Fruit fly (Drosophila melanogaster) whole organism, embryonic: Measurements from ENCODE around the gene CG34301.

ENCODE experiments used
- Aef1 ChIP-seq: fragments of 200-800 bp; sonication (Bioruptor generic); IDR thresholded peaks from 3 replicates; pipeline ENCODE4 v1.3.6; 2022; ENCODE audit warnings: missing biosample characterization, missing genetic modification characterization
- Asciz ChIP-seq: fragments of 200-800 bp; sonication (Bioruptor generic); optimal IDR thresholded peaks from 2 replicates; lab custom pipeline; 2017; ENCODE audit warnings: missing biosample characterization, mild to moderate bottlenecking, missing genetic modification characterization, missing genetic modification reagents
- CG10543 ChIP-seq: fragments of 200-800 bp; sonication (Bioruptor generic); optimal IDR thresholded peaks from 3 replicates; lab custom pipeline; 2017; ENCODE audit warnings: missing biosample characterization, mild to moderate bottlenecking, missing genetic modification characterization, moderate library complexity
- CG11696 ChIP-seq: fragments of 200-800 bp; sonication (Bioruptor generic); IDR thresholded peaks from 2 replicates; pipeline ENCODE4 v1.3.6; 2022; ENCODE audit warnings: missing biosample characterization, missing genetic modification characterization
- CG12942 ChIP-seq: fragments of 200-800 bp; sonication (Bioruptor generic); optimal IDR thresholded peaks from 3 replicates; lab custom pipeline; 2016; ENCODE audit warnings: missing biosample characterization, missing genetic modification characterization
- CG13424 ChIP-seq: fragments of 200-800 bp; sonication (Bioruptor generic); optimal IDR thresholded peaks from 2 replicates; lab custom pipeline; 2019; ENCODE audit warnings: missing biosample characterization, mild to moderate bottlenecking, missing genetic modification characterization, moderate library complexity
- CG14441 ChIP-seq: fragments of 200-800 bp; sonication (Bioruptor generic); IDR thresholded peaks from 2 replicates; pipeline ENCODE4 v1.3.6; 2022; ENCODE audit warnings: missing biosample characterization, missing genetic modification characterization
- CG14710 ChIP-seq: fragments of 200-800 bp; sonication (Bioruptor generic); optimal IDR thresholded peaks from 3 replicates; lab custom pipeline; 2019; ENCODE audit warnings: missing biosample characterization, mild to moderate bottlenecking, missing genetic modification characterization, moderate library complexity
- CG15269 ChIP-seq: fragments of 200-800 bp; sonication (Bioruptor generic); optimal IDR thresholded peaks from 2 replicates; lab custom pipeline; 2018; ENCODE audit warnings: missing biosample characterization, mild to moderate bottlenecking, missing genetic modification characterization, moderate library complexity
- CG15479 ChIP-seq: fragments of 200-800 bp; sonication (Bioruptor generic); optimal IDR thresholded peaks from 3 replicates; lab custom pipeline; 2019; ENCODE audit warnings: missing biosample characterization, mild to moderate bottlenecking, missing genetic modification characterization, moderate library complexity
- CG15696 ChIP-seq: fragments of 200-800 bp; sonication (Bioruptor generic); optimal IDR thresholded peaks from 2 replicates; lab custom pipeline; 2019; ENCODE audit warnings: missing biosample characterization, mild to moderate bottlenecking, missing genetic modification characterization, moderate library complexity
- CG17328 ChIP-seq: fragments of 200-800 bp; sonication (Bioruptor generic); IDR thresholded peaks from 2 replicates; pipeline ENCODE4 v1.3.6; 2022; ENCODE audit warnings: missing biosample characterization, missing genetic modification characterization
- CG17359 ChIP-seq: fragments of 200-800 bp; sonication (Bioruptor generic); optimal IDR thresholded peaks from 3 replicates; lab custom pipeline; 2018; ENCODE audit warnings: missing biosample characterization, mild to moderate bottlenecking, missing genetic modification characterization, moderate library complexity
- CG17385 ChIP-seq: fragments of 200-800 bp; sonication (Bioruptor generic); optimal IDR thresholded peaks from 3 replicates; lab custom pipeline; 2018; ENCODE audit warnings: missing biosample characterization, mild to moderate bottlenecking, missing genetic modification characterization
- CG2875 ChIP-seq: fragments of 200-800 bp; sonication (Bioruptor generic); optimal IDR thresholded peaks from 2 replicates; lab custom pipeline; 2017; ENCODE audit warnings: missing biosample characterization, mild to moderate bottlenecking, missing genetic modification characterization, missing genetic modification reagents
- CG32772 ChIP-seq: fragments of 200-800 bp; sonication (Bioruptor generic); IDR thresholded peaks from 2 replicates; pipeline ENCODE4 v1.3.6; 2022; ENCODE audit warnings: missing biosample characterization, missing genetic modification characterization
- CG6272 ChIP-seq: fragments of 200-800 bp; sonication (Bioruptor generic); IDR thresholded peaks from 2 replicates; pipeline ENCODE4 v1.3.6; 2022; ENCODE audit warnings: missing biosample characterization, missing genetic modification characterization
- CG8281 ChIP-seq: fragments of 200-800 bp; sonication (Bioruptor generic); optimal IDR thresholded peaks from 2 replicates; lab custom pipeline; 2018; ENCODE audit warnings: missing biosample characterization, mild to moderate bottlenecking, missing genetic modification characterization, moderate library complexity
- Doc3 ChIP-seq: fragments of 200-800 bp; sonication (Bioruptor generic); IDR thresholded peaks from 3 replicates; pipeline ENCODE4 v1.3.6; 2022; ENCODE audit warnings: missing biosample characterization, missing genetic modification characterization; ENCODE audit not compliant: partially characterized antibody
- Fer3 ChIP-seq: fragments of 200-800 bp; sonication (Bioruptor generic); optimal IDR thresholded peaks from 2 replicates; lab custom pipeline; 2018; ENCODE audit warnings: missing biosample characterization, mild to moderate bottlenecking, missing genetic modification characterization, moderate library complexity
- Gug ChIP-seq: fragments of 200-800 bp; sonication (Bioruptor generic); IDR thresholded peaks from 4 replicates; pipeline ENCODE4 v1.3.6; 2022; ENCODE audit warnings: missing biosample characterization, missing genetic modification characterization
- TFAM ChIP-seq: fragments of 200-800 bp; sonication (Bioruptor generic); optimal IDR thresholded peaks from 2 replicates; lab custom pipeline; 2017; ENCODE audit warnings: missing biosample characterization, missing genetic modification characterization, inconsistent platforms
- Tbp ChIP-seq: fragments of >200 bp; optimal IDR thresholded peaks from 2 replicates; lab custom pipeline; 2018; ENCODE audit warnings: missing biosample characterization, missing genetic modification characterization
- Trl ChIP-seq, 3 experiments: fragments of >200 bp in 2 of 3; fragments of 200-800 bp in 1 of 3; sonication (Bioruptor generic) in 1 of 3; optimal IDR thresholded peaks; 2 replicates in 1 of 3; 3 replicates in 2 of 3; lab custom pipeline; 2016 to 2017; ENCODE audit warnings: missing biosample characterization in 1 of 3, missing genetic modification characterization in 1 of 3
- Vsx1 ChIP-seq: fragments of 200-800 bp; sonication (Bioruptor generic); optimal IDR thresholded peaks from 2 replicates; lab custom pipeline; 2017; ENCODE audit warnings: missing biosample characterization, mild to moderate bottlenecking, missing genetic modification characterization, missing genetic modification reagents
- Xrp1 ChIP-seq: fragments of 200-800 bp; sonication (Bioruptor generic); IDR thresholded peaks from 2 replicates; pipeline ENCODE4 v1.3.6; 2022; ENCODE audit warnings: missing biosample characterization, missing genetic modification characterization
- amos ChIP-seq: fragments of 200-800 bp; sonication (Bioruptor generic); IDR thresholded peaks from 2 replicates; pipeline ENCODE4 v1.3.6; 2022; ENCODE audit warnings: missing biosample characterization, missing genetic modification characterization; ENCODE audit not compliant: partially characterized antibody
- bowl ChIP-seq: fragments of 200-800 bp; sonication (Bioruptor generic); IDR thresholded peaks from 2 replicates; pipeline ENCODE4 v1.3.6; 2022; ENCODE audit warnings: missing biosample characterization, missing genetic modification characterization
- ci ChIP-seq: fragments of 200-800 bp; sonication (Bioruptor generic); IDR thresholded peaks from 3 replicates; pipeline ENCODE4 v1.3.6; 2022; ENCODE audit warnings: missing biosample characterization, missing genetic modification characterization
- cwo ChIP-seq: fragments of 200-800 bp; sonication (Bioruptor generic); optimal IDR thresholded peaks from 3 replicates; lab custom pipeline; 2017; ENCODE audit warnings: missing biosample characterization, missing genetic modification characterization, mild to moderate bottlenecking, moderate library complexity, missing genetic modification reagents
- da ChIP-seq: fragments of 200-800 bp; sonication (Bioruptor generic); optimal IDR thresholded peaks from 2 replicates; lab custom pipeline; 2016; ENCODE audit warnings: missing biosample characterization, missing genetic modification characterization
- dati ChIP-seq: fragments of 200-800 bp; sonication (Bioruptor generic); IDR thresholded peaks from 2 replicates; pipeline ENCODE4 v1.3.6; 2022; ENCODE audit warnings: missing biosample characterization, missing genetic modification characterization
- dmrt11E ChIP-seq: fragments of 200-800 bp; sonication (Bioruptor generic); optimal IDR thresholded peaks from 3 replicates; lab custom pipeline; 2018; ENCODE audit warnings: missing biosample characterization, mild to moderate bottlenecking, missing genetic modification characterization, moderate library complexity
- esg ChIP-seq: fragments of 200-800 bp; sonication (Bioruptor generic); conservative IDR thresholded peaks from 2 replicates; pipeline ENCODE4 v1.3.6; 2022; ENCODE audit warnings: missing biosample characterization, missing genetic modification characterization
- fru ChIP-seq: fragments of >200 bp; optimal IDR thresholded peaks from 2 replicates; lab custom pipeline; 2017
- gsb ChIP-seq: fragments of 200-800 bp; sonication (Bioruptor generic); IDR thresholded peaks from 2 replicates; pipeline ENCODE4 v1.3.6; 2022; ENCODE audit warnings: missing biosample characterization, missing genetic modification characterization
- h ChIP-seq: fragments of >200 bp; optimal IDR thresholded peaks from 2 replicates; lab custom pipeline; 2017
- hth ChIP-seq: fragments of >200 bp; optimal IDR thresholded peaks from 2 replicates; lab custom pipeline; 2017; ENCODE audit warnings: inconsistent platforms
- klu ChIP-seq: fragments of 200-800 bp; sonication (Bioruptor generic); IDR thresholded peaks from 2 replicates; pipeline ENCODE4 v1.3.6; 2022; ENCODE audit warnings: missing biosample characterization, missing genetic modification characterization
- kni ChIP-seq: fragments of 200-800 bp; sonication (Bioruptor generic); optimal IDR thresholded peaks from 3 replicates; lab custom pipeline; 2017; ENCODE audit warnings: mild to moderate bottlenecking, missing biosample characterization, missing genetic modification reagents, missing genetic modification characterization
- lilli ChIP-seq: fragments of 200-800 bp; sonication (Bioruptor generic); optimal IDR thresholded peaks from 3 replicates; lab custom pipeline; 2016; ENCODE audit warnings: missing biosample characterization, missing genetic modification characterization
- pho ChIP-seq: fragments of 200-800 bp; sonication (Bioruptor generic); optimal IDR thresholded peaks from 2 replicates; lab custom pipeline; 2016; ENCODE audit warnings: missing biosample characterization, missing genetic modification characterization
- sens ChIP-seq: fragments of 200-800 bp; sonication (Bioruptor generic); peaks from one replicate; lab custom pipeline; 2016; ENCODE audit warnings: missing biosample characterization, missing genetic modification characterization
- sim ChIP-seq: fragments of 200-800 bp; sonication (Bioruptor generic); IDR thresholded peaks from 2 replicates; pipeline ENCODE4 v1.3.6; 2022; ENCODE audit warnings: missing biosample characterization, missing genetic modification characterization
- sob ChIP-seq: fragments of 200-800 bp; sonication (Bioruptor generic); IDR thresholded peaks from 2 replicates; pipeline ENCODE4 v1.3.6; 2022; ENCODE audit warnings: missing biosample characterization, missing genetic modification characterization
- tll ChIP-seq, 2 experiments: fragments of 200-800 bp in 1 of 2; fragments of >200 bp in 1 of 2; sonication (Bioruptor generic) in 1 of 2; optimal IDR thresholded peaks; 2 replicates each; lab custom pipeline; 2017 to 2019; ENCODE audit warnings: missing biosample characterization in 2 of 2, missing genetic modification characterization in 2 of 2, mild to moderate bottlenecking in 1 of 2, moderate library complexity in 1 of 2
- trh ChIP-seq: fragments of 200-800 bp; sonication (Bioruptor generic); optimal IDR thresholded peaks from 2 replicates; lab custom pipeline; 2016; ENCODE audit warnings: missing biosample characterization, missing genetic modification characterization
- tx ChIP-seq: fragments of 200-800 bp; sonication (Bioruptor generic); optimal IDR thresholded peaks from 2 replicates; lab custom pipeline; 2016; ENCODE audit warnings: missing biosample characterization, missing genetic modification characterization
- wek ChIP-seq: fragments of 200-800 bp; sonication (Bioruptor generic); optimal IDR thresholded peaks from 3 replicates; lab custom pipeline; 2018; ENCODE audit warnings: missing biosample characterization, mild to moderate bottlenecking, missing genetic modification characterization, moderate library complexity
- zf30C ChIP-seq: fragments of 200-800 bp; sonication (Bioruptor generic); optimal IDR thresholded peaks from 3 replicates; lab custom pipeline; 2018; ENCODE audit warnings: missing biosample characterization, mild to moderate bottlenecking, missing genetic modification characterization

CG34301 gene

DNA sequence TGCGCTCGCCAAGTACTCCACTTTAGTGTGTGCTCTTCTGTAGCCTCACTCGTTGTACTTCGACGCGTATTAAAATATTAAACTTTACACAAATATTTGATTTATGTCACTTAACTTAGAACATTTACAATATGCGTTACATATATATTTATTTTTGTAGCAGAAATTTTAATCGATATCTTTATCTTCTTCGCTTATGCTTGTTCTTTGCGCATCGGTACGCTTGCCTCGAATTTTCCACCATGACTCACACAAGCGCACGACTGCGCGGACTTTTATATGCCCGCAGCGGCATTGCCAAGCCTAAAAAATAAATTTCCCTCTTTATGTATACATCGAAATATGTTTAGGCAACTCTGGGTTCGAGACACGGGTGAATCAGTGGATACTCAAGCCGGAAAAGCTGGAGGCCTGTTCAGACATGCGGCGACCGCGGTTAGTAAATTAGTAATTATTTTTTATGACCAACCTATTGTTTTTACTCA, 47.2 kb downstream of the CG34301 start, which contains the start of gene aqz (continued):
- TF ChIP-seq trh (peak; percentile 25), CG11696 (GFP tag; lab: Robert Waterston, UW) (peak; percentile 45; the same call in 1 of the 2 replicates), CG14441 (GFP tag; lab: Robert Waterston, UW) (peak; percentile 33; the same call in 1 of the 2 replicates), Xrp1 (GFP tag; lab: Robert Waterston, UW) (peak; percentile 38; the same call in 1 of the 2 replicates), Asciz (GFP tag; lab: Kevin White, UChicago) (peak; percentile 64), CG6272 (peak; percentile 39; the same call in 1 of the 2 replicates), Trl (optimal IDR thresholded peaks at IDR 0.05; lab: Kevin White, UChicago) (no peak), Trl (GFP tag; optimal IDR thresholded peaks at IDR 0.05; lab: Kevin White, UChicago) (peak; percentile 73), ci (GFP tag; lab: Robert Waterston, UW) (peak; percentile 87), CG32772 (GFP tag; lab: Robert Waterston, UW) (no peak), CG10543 (GFP tag; lab: Kevin White, UChicago) (peak; percentile 85), tll (GFP tag; optimal IDR thresholded peaks at IDR 0.05; lab: Kevin White, UChicago) (peak in 1 of 2 experiments; percentile 6), CG15696 (no peak), amos (GFP tag; lab: Robert Waterston, UW) (peak; percentile 73; the same call in 1 of the 2 replicates), tx (GFP tag; lab: Kevin White, UChicago) (peak; percentile 28), Vsx1 (GFP tag; lab: Kevin White, UChicago) (no peak), wek (peak; percentile 60), Aef1 (GFP tag; lab: Robert Waterston, UW) (0 out of 3 replicates have a peak, but pooled peaks have one; percentile 23), zf30C (no peak), CG17385 (peak; percentile 73), sim (GFP tag; lab: Robert Waterston, UW) (0 out of 2 replicates have a peak, but pooled peaks have one; percentile 36), fru (lab: Kevin White, UChicago) (no peak), lilli (GFP tag; lab: Kevin White, UChicago) (peak; percentile 76), sob (GFP tag; lab: Robert Waterston, UW) (peak; percentile 72), CG2875 (GFP tag; lab: Kevin White, UChicago) (no peak), Gug (GFP tag; lab: Robert Waterston, UW) (peak; percentile 21; the same call in 1 of the 4 replicates), cwo (GFP tag; lab: Kevin White, UChicago) (peak; percentile 64), CG15269 (tag; lab: Kevin White, UChicago) (no peak), h (no peak), TFAM (GFP tag; lab: Kevin White, UChicago) (no peak), esg (no peak), CG14710 (tag; lab: Kevin White, UChicago) (peak; percentile 96), bowl (GFP tag; lab: Robert Waterston, UW) (peak; percentile 46; the same call in 1 of the 2 replicates), dati (GFP tag; lab: Robert Waterston, UW) (0 out of 2 replicates have a peak, but pooled peaks have one; percentile 33), CG17359 (tag; lab: Kevin White, UChicago) (peak; percentile 57), CG15479 (peak; percentile 78), sens (GFP tag; lab: Kevin White, UChicago) (peak; percentile 91), CG12942 (GFP tag; lab: Kevin White, UChicago) (peak; percentile 28), klu (GFP tag; lab: Robert Waterston, UW) (peak; percentile 28; the same call in 1 of the 2 replicates), CG13424 (tag; lab: Kevin White, UChicago) (peak; percentile 32), pho (GFP tag; lab: Kevin White, UChicago) (peak; percentile 67), dmrt11E (tag; lab: Kevin White, UChicago) (peak; percentile 8), Tbp (GFP tag; lab: Kevin White, UChicago) (peak; percentile 72), gsb (GFP tag; lab: Robert Waterston, UW) (peak; percentile 49; the same call in 1 of the 2 replicates), CG17328 (GFP tag; lab: Robert Waterston, UW) (peak; percentile 60), CG8281 (tag; lab: Kevin White, UChicago) (no peak), da (peak; percentile 46), Doc3 (GFP tag; lab: Robert Waterston, UW) (no peak), hth (lab: Kevin White, UChicago) (no peak), Fer3 (tag; lab: Kevin White, UChicago) (peak; percentile 43), kni (peak; percentile 70)
